Worm (Caenorhabditis elegans) whole organism, L3 larva: ENCODE data around the gene scl-5.

Source experiments
- R02D3.7 ChIP-seq: fragments of 150-350 bp; optimal IDR thresholded peaks from 2 replicates; lab custom pipeline; 2014; ENCODE audit warnings: missing biosample characterization, missing genetic modification characterization
- ZK546.5 ChIP-seq: sonication (generic microtip); optimal IDR thresholded peaks from 2 replicates; lab custom pipeline; 2017; ENCODE audit warnings: missing biosample characterization, missing genetic modification characterization
- ama-1 ChIP-seq: fragments of 150-350 bp; optimal IDR thresholded peaks from 2 replicates; lab custom pipeline; 2018
- ceh-28 ChIP-seq: fragments of 150-350 bp; optimal IDR thresholded peaks from 2 replicates; lab custom pipeline; 2014; ENCODE audit warnings: missing biosample characterization, missing genetic modification reagents, missing genetic modification characterization
- daf-12 ChIP-seq: fragments of 150-350 bp; optimal IDR thresholded peaks from 2 replicates; lab custom pipeline; 2014; ENCODE audit warnings: missing biosample characterization, missing genetic modification reagents, missing genetic modification characterization
- egl-27 ChIP-seq: sonication (generic microtip); optimal IDR thresholded peaks from 4 replicates; lab custom pipeline; 2017; ENCODE audit warnings: missing biosample characterization, missing genetic modification reagents, missing genetic modification characterization
- egl-5 ChIP-seq: fragments of 150-350 bp; optimal IDR thresholded peaks from 2 replicates; lab custom pipeline; 2017; ENCODE audit warnings: missing biosample characterization, missing genetic modification reagents, missing genetic modification characterization, inconsistent platforms
- elt-2 ChIP-seq: sonication (generic microtip); optimal IDR thresholded peaks from 2 replicates; lab custom pipeline; 2016; ENCODE audit warnings: missing genetic modification reagents, mild to moderate bottlenecking, missing genetic modification characterization, missing compliant biosample characterization
- elt-3 ChIP-seq, 3 experiments: fragments of 150-350 bp in 1 of 3; sonication (generic microtip) in 2 of 3; optimal IDR thresholded peaks; 2 replicates in 2 of 3; 4 replicates in 1 of 3; lab custom pipeline; 2014 to 2017; ENCODE audit warnings: missing biosample characterization in 3 of 3, missing genetic modification characterization in 3 of 3
- eor-1 ChIP-seq, 2 experiments: fragments of 150-350 bp; optimal IDR thresholded peaks; 2 replicates each; lab custom pipeline; 2014 to 2018; ENCODE audit warnings: missing biosample characterization in 2 of 2, missing genetic modification characterization in 2 of 2
- fkh-10 ChIP-seq: sonication (generic microtip); optimal IDR thresholded peaks from 2 replicates; lab custom pipeline; 2017; ENCODE audit warnings: missing biosample characterization, missing genetic modification reagents, missing genetic modification characterization
- fkh-2 ChIP-seq: fragments of 150-350 bp; optimal IDR thresholded peaks from 2 replicates; lab custom pipeline; 2014; ENCODE audit warnings: missing biosample characterization, missing genetic modification reagents, missing genetic modification characterization
- fos-1 ChIP-seq: fragments of 150-350 bp; optimal IDR thresholded peaks from 2 replicates; lab custom pipeline; 2014; ENCODE audit warnings: missing biosample characterization, missing genetic modification characterization
- hmg-11 ChIP-seq: sonication (generic microtip); optimal IDR thresholded peaks from 2 replicates; lab custom pipeline; 2016; ENCODE audit warnings: missing genetic modification characterization, missing compliant biosample characterization
- jun-1 ChIP-seq: fragments of 150-350 bp; optimal IDR thresholded peaks from 2 replicates; lab custom pipeline; 2014; ENCODE audit warnings: missing biosample characterization, missing genetic modification reagents, missing genetic modification characterization
- lin-15B ChIP-seq: fragments of 150-350 bp; optimal IDR thresholded peaks from 2 replicates; lab custom pipeline; 2014; ENCODE audit warnings: missing biosample characterization, missing genetic modification characterization
- lsy-12 ChIP-seq: sonication (generic microtip); optimal IDR thresholded peaks from 2 replicates; lab custom pipeline; 2016; ENCODE audit warnings: mild to moderate bottlenecking, missing genetic modification characterization, missing compliant biosample characterization
- mdl-1 ChIP-seq: fragments of 150-350 bp; optimal IDR thresholded peaks from 2 replicates; lab custom pipeline; 2014; ENCODE audit warnings: missing biosample characterization, missing genetic modification characterization
- nhr-11 ChIP-seq: fragments of 150-350 bp; optimal IDR thresholded peaks from 2 replicates; lab custom pipeline; 2014; ENCODE audit warnings: missing biosample characterization, missing genetic modification characterization
- nhr-12 ChIP-seq: fragments of 150-350 bp; optimal IDR thresholded peaks from 2 replicates; lab custom pipeline; 2014; ENCODE audit warnings: missing biosample characterization, missing genetic modification characterization
- nhr-23 ChIP-seq: fragments of 150-350 bp; optimal IDR thresholded peaks from 2 replicates; lab custom pipeline; 2014; ENCODE audit warnings: missing biosample characterization, missing genetic modification reagents, missing genetic modification characterization
- nhr-237 ChIP-seq: fragments of 150-350 bp; optimal IDR thresholded peaks from 2 replicates; lab custom pipeline; 2014; ENCODE audit warnings: missing biosample characterization, missing genetic modification characterization
- nhr-25 ChIP-seq: sonication (generic microtip); optimal IDR thresholded peaks from 2 replicates; lab custom pipeline; 2017; ENCODE audit warnings: missing biosample characterization, missing genetic modification characterization
- nhr-28 ChIP-seq: fragments of 150-350 bp; optimal IDR thresholded peaks from 2 replicates; lab custom pipeline; 2014; ENCODE audit warnings: missing biosample characterization, missing genetic modification characterization
- nhr-43 ChIP-seq: sonication (generic microtip); optimal IDR thresholded peaks from 2 replicates; lab custom pipeline; 2016; ENCODE audit warnings: mild to moderate bottlenecking, missing genetic modification characterization, missing compliant biosample characterization; ENCODE audit not compliant: poor library complexity, severe bottlenecking
- nhr-76 ChIP-seq: fragments of 150-350 bp; sonication (generic microtip); optimal IDR thresholded peaks from 5 replicates; lab custom pipeline; 2014; ENCODE audit warnings: missing biosample characterization, missing genetic modification characterization
- pha-4 ChIP-seq: fragments of 150-350 bp; optimal IDR thresholded peaks from 2 replicates; lab custom pipeline; 2014; ENCODE audit warnings: missing biosample characterization, missing genetic modification reagents, missing genetic modification characterization
- pqm-1 ChIP-seq: fragments of 150-350 bp; optimal IDR thresholded peaks from 2 replicates; lab custom pipeline; 2017; ENCODE audit warnings: missing biosample characterization, missing genetic modification characterization, inconsistent platforms
- sea-2 ChIP-seq: fragments of 150-350 bp; sonication (generic microtip); optimal IDR thresholded peaks from 4 replicates; lab custom pipeline; 2014; ENCODE audit warnings: missing biosample characterization, missing genetic modification reagents, missing genetic modification characterization
- skn-1 ChIP-seq: fragments of 150-350 bp; optimal IDR thresholded peaks from 2 replicates; lab custom pipeline; 2014; ENCODE audit warnings: missing biosample characterization, missing genetic modification characterization
- tbx-2 ChIP-seq: sonication (generic microtip); optimal IDR thresholded peaks from 2 replicates; lab custom pipeline; 2016; ENCODE audit warnings: mild to moderate bottlenecking, missing genetic modification characterization, missing compliant biosample characterization
- unc-39 ChIP-seq: sonication (generic microtip); optimal IDR thresholded peaks from 4 replicates; lab custom pipeline; 2017; ENCODE audit warnings: missing biosample characterization, missing genetic modification characterization
- zag-1 ChIP-seq: fragments of 150-350 bp; optimal IDR thresholded peaks from 2 replicates; lab custom pipeline; 2014; ENCODE audit warnings: missing biosample characterization, missing genetic modification characterization
- ztf-11 ChIP-seq: fragments of 150-350 bp; optimal IDR thresholded peaks from 2 replicates; lab custom pipeline; 2014; ENCODE audit warnings: missing biosample characterization, missing genetic modification characterization
- ztf-4 ChIP-seq: fragments of 150-350 bp; optimal IDR thresholded peaks from 2 replicates; lab custom pipeline; 2014; ENCODE audit warnings: missing biosample characterization, missing genetic modification characterization

Gene scl-5

ce11 chrIV:13071445-13071844 is 7.6 kb downstream of the scl-5 start, which contains the start of gene scl-8:
Gene scl-8 (plus strand): TSS chrIV:13071745.
- TF ChIP-seq fkh-10 (no peak), unc-39 (tag; lab: Kevin White, UChicago) (no peak), nhr-43 (tag; lab: Kevin White, UChicago) (no peak), daf-12 (tag; lab: Kevin White, UChicago) (no peak), eor-1 (tag; optimal IDR thresholded peaks at IDR 0.05; lab: Kevin White, UChicago) (no peak), elt-2 (tag; lab: Kevin White, UChicago) (no peak), nhr-12 (tag; lab: Kevin White, UChicago) (no peak), ZK546.5 (tag; lab: Kevin White, UChicago) (no peak), ztf-4 (no peak), nhr-28 (tag; lab: Kevin White, UChicago) (no peak), nhr-25 (tag; lab: Kevin White, UChicago) (no peak)

ce11 chrIV:13075625-13076252 is 11.9 kb downstream of the scl-5 start:
- TF ChIP-seq nhr-23 (tag; lab: Kevin White, UChicago) (peak; percentile 51), nhr-25 (tag; lab: Kevin White, UChicago) (peak; percentile 17), hmg-11 (tag; lab: Kevin White, UChicago) (no peak), elt-3 (tag; optimal IDR thresholded peaks at IDR 0.05; lab: Kevin White, UChicago) (peak in 2 of 3 experiments; percentile 43 to 47), nhr-43 (tag; lab: Kevin White, UChicago) (peak; percentile 63), tbx-2 (tag; lab: Kevin White, UChicago) (no peak)

ce11 chrIV:13076620-13077019 is 12.8 kb downstream of the scl-5 start, which contains the start of gene C39E9.7:
Gene C39E9.7 (minus strand): TSS chrIV:13076720.
- no peak for TF ChIP-seq egl-27
- TF ChIP-seq, all 47 proteins: peak for 0

- TF ChIP-seq jun-1 (tag; lab: Kevin White, UChicago): no peak
- TF ChIP-seq ztf-4: no peak
- TF ChIP-seq nhr-23 (tag; lab: Kevin White, UChicago): peak; percentile 39
- peak; percentile 91 for TF ChIP-seq nhr-43 (tag; lab: Kevin White, UChicago)
- no peak for TF ChIP-seq fos-1 (tag; lab: Kevin White, UChicago)
- no peak for TF ChIP-seq pqm-1
- TF ChIP-seq nhr-25 (tag; lab: Kevin White, UChicago): peak; percentile 81
Observed at ce11 chrIV:13077694-13078093, 13.9 kb downstream of the scl-5 start.

ce11 chrIV:13078342-13078741 is 14.5 kb downstream of the scl-5 start:
- no peak for TF ChIP-seq lsy-12 (tag; lab: Kevin White, UChicago)
- no peak for TF ChIP-seq unc-39 (tag; lab: Kevin White, UChicago)
- TF ChIP-seq nhr-43 (tag; lab: Kevin White, UChicago): no peak
- no peak for TF ChIP-seq egl-5
- no peak for TF ChIP-seq jun-1 (tag; lab: Kevin White, UChicago)
- no peak for TF ChIP-seq ama-1 (lab: Kevin White, UChicago)
- no peak for TF ChIP-seq sea-2 (GFP tag; lab: Kevin White, UChicago)

- TF ChIP-seq ZK546.5 (tag; lab: Kevin White, UChicago) (no peak), nhr-23 (tag; lab: Kevin White, UChicago) (peak; percentile 47), nhr-76 (tag; lab: Kevin White, UChicago) (no peak), tbx-2 (tag; lab: Kevin White, UChicago) (no peak), eor-1 (tag; optimal IDR thresholded peaks at IDR 0.05; lab: Kevin White, UChicago) (no peak), ceh-28 (tag; lab: Kevin White, UChicago) (no peak), nhr-25 (tag; lab: Kevin White, UChicago) (peak; percentile 79), fos-1 (tag; lab: Kevin White, UChicago) (no peak), nhr-43 (tag; lab: Kevin White, UChicago) (peak; percentile 77), nhr-237 (no peak)
Observed at ce11 chrIV:13079119-13079518, 15.3 kb downstream of the scl-5 start, which contains the start of gene C39E9.8. Gene C39E9.8 (plus strand): TSS chrIV:13079446.

ce11 chrIV:13080185-13080584 is 16.4 kb downstream of the scl-5 start:
- TF ChIP-seq nhr-23 (tag; lab: Kevin White, UChicago) (peak; percentile 63), tbx-2 (tag; lab: Kevin White, UChicago) (no peak), elt-3 (tag; optimal IDR thresholded peaks at IDR 0.05; lab: Kevin White, UChicago) (peak in 1 of 3 experiments; percentile 12), mdl-1 (no peak), nhr-43 (tag; lab: Kevin White, UChicago) (peak; percentile 57), elt-2 (tag; lab: Kevin White, UChicago) (no peak), lin-15B (tag; lab: Kevin White, UChicago) (no peak), ztf-11 (tag; lab: Kevin White, UChicago) (no peak), R02D3.7 (tag; lab: Kevin White, UChicago) (no peak), ZK546.5 (tag; lab: Kevin White, UChicago) (no peak), skn-1 (tag; lab: Kevin White, UChicago) (no peak), pqm-1 (no peak), egl-27 (no peak), zag-1 (tag; lab: Kevin White, UChicago) (no peak), fkh-2 (tag; lab: Kevin White, UChicago) (no peak), nhr-237 (no peak), nhr-28 (tag; lab: Kevin White, UChicago) (no peak), nhr-11 (tag; lab: Kevin White, UChicago) (peak; percentile 34), nhr-25 (tag; lab: Kevin White, UChicago) (peak; percentile 30), pha-4 (no peak), ceh-28 (tag; lab: Kevin White, UChicago) (no peak)
